Worm (Caenorhabditis elegans) whole organism, young adult: ENCODE results near the gene chil-4.

ENCODE experiments used
- B0261.1 ChIP-seq: sonication (generic microtip); optimal IDR thresholded peaks from 2 replicates; lab custom pipeline; 2016; ENCODE audit warnings: mild to moderate bottlenecking, missing genetic modification characterization, moderate library complexity, missing compliant biosample characterization
- C06A6.2 ChIP-seq: fragments of 200-800 bp; sonication (Bioruptor generic); conservative IDR thresholded peaks from 2 replicates; pipeline ENCODE4 v1.3.6; 2022; ENCODE audit warnings: missing genetic modification characterization, missing compliant biosample characterization
- C17E4.6 ChIP-seq: fragments of 200-800 bp; sonication (Bioruptor generic); IDR thresholded peaks from 2 replicates; pipeline ENCODE4 v1.3.6; 2022; ENCODE audit warnings: missing genetic modification reagents, missing genetic modification characterization, missing compliant biosample characterization
- F22D6.2 ChIP-seq: sonication (generic microtip); optimal IDR thresholded peaks from 2 replicates; lab custom pipeline; 2016; ENCODE audit warnings: mild to moderate bottlenecking, missing genetic modification characterization, missing compliant biosample characterization
- F33H1.4 ChIP-seq: fragments of 200-800 bp; sonication (Bioruptor generic); IDR thresholded peaks from 2 replicates; pipeline ENCODE4 v1.3.6; 2022; ENCODE audit warnings: missing genetic modification reagents, missing genetic modification characterization, missing compliant biosample characterization
- F55B11.4 ChIP-seq: sonication (generic microtip); optimal IDR thresholded peaks from 2 replicates; lab custom pipeline; 2016; ENCODE audit warnings: missing compliant biosample characterization, missing genetic modification characterization, borderline replicate concordance; ENCODE audit not compliant: insufficient read depth
- F57C9.4 ChIP-seq: sonication (generic microtip); optimal IDR thresholded peaks from 2 replicates; lab custom pipeline; 2017; ENCODE audit warnings: mild to moderate bottlenecking, missing genetic modification characterization, missing compliant biosample characterization
- Y53F4B.3 ChIP-seq: fragments of 200-800 bp; sonication (Bioruptor generic); IDR thresholded peaks from 2 replicates; pipeline ENCODE4 v1.3.6; 2022; ENCODE audit warnings: missing genetic modification reagents, missing genetic modification characterization, missing compliant biosample characterization
- Y53G8AR.9 ChIP-seq: fragments of 200-800 bp; sonication (Bioruptor generic); conservative IDR thresholded peaks from 2 replicates; pipeline ENCODE4 v1.3.6; 2022; ENCODE audit warnings: missing genetic modification reagents, missing genetic modification characterization, missing compliant biosample characterization
- Y95B8A.8 ChIP-seq: fragments of 200-800 bp; sonication (Bioruptor generic); IDR thresholded peaks from 2 replicates; pipeline ENCODE4 v1.3.6; 2022; ENCODE audit warnings: missing genetic modification reagents, missing genetic modification characterization, missing compliant biosample characterization
- ZK185.1 ChIP-seq: sonication (generic microtip); optimal IDR thresholded peaks from 2 replicates; lab custom pipeline; 2016; ENCODE audit warnings: mild to moderate bottlenecking, missing genetic modification characterization, missing compliant biosample characterization; ENCODE audit not compliant: poor library complexity, severe bottlenecking
- aptf-3 ChIP-seq: fragments of 200-800 bp; sonication (Bioruptor generic); IDR thresholded peaks from 2 replicates; pipeline ENCODE4 v1.3.6; 2022; ENCODE audit warnings: missing genetic modification characterization, missing compliant biosample characterization
- bed-1 ChIP-seq: fragments of 200-800 bp; sonication (Bioruptor generic); IDR thresholded peaks from 2 replicates; pipeline ENCODE4 v1.3.6; 2022; ENCODE audit warnings: missing genetic modification reagents, missing genetic modification characterization, missing compliant biosample characterization
- cebp-2 ChIP-seq: fragments of 200-800 bp; sonication (Bioruptor generic); IDR thresholded peaks from 2 replicates; pipeline ENCODE4 v1.3.6; 2022; ENCODE audit warnings: missing genetic modification characterization, missing compliant biosample characterization
- chd-7 ChIP-seq: sonication (generic microtip); optimal IDR thresholded peaks from 2 replicates; lab custom pipeline; 2016; ENCODE audit warnings: mild to moderate bottlenecking, missing genetic modification characterization, moderate library complexity, missing compliant biosample characterization
- dox-1 ChIP-seq: fragments of 200-800 bp; sonication (Bioruptor generic); IDR thresholded peaks from 2 replicates; pipeline ENCODE4 v1.3.6; 2022; ENCODE audit warnings: missing genetic modification reagents, missing genetic modification characterization, missing compliant biosample characterization
- egl-44 ChIP-seq: fragments of 200-800 bp; sonication (Bioruptor generic); IDR thresholded peaks from 2 replicates; pipeline ENCODE4 v1.3.6; 2022; ENCODE audit warnings: missing genetic modification reagents, missing genetic modification characterization, missing compliant biosample characterization
- ekl-4 ChIP-seq: fragments of 200-800 bp; sonication (Bioruptor generic); IDR thresholded peaks from 2 replicates; pipeline ENCODE4 v1.3.6; 2022; ENCODE audit warnings: missing genetic modification reagents, missing genetic modification characterization, missing compliant biosample characterization
- hlh-12 ChIP-seq: sonication (generic microtip); optimal IDR thresholded peaks from 2 replicates; lab custom pipeline; 2016; ENCODE audit warnings: missing genetic modification characterization, missing compliant biosample characterization
- hsf-1 ChIP-seq: fragments of 200-800 bp; sonication (Bioruptor generic); IDR thresholded peaks from 2 replicates; pipeline ENCODE4 v1.3.6; 2022; ENCODE audit warnings: missing genetic modification reagents, missing genetic modification characterization, missing compliant biosample characterization
- let-526 ChIP-seq: fragments of 200-800 bp; sonication (Bioruptor generic); IDR thresholded peaks from 2 replicates; pipeline ENCODE4 v1.3.6; 2022; ENCODE audit warnings: missing genetic modification reagents, missing genetic modification characterization, missing compliant biosample characterization
- let-607 ChIP-seq, 2 experiments: fragments of 200-800 bp in 1 of 2; sonication (Bioruptor generic) in 1 of 2; sonication (generic microtip) in 1 of 2; optimal IDR thresholded peaks; 2 replicates each; lab custom pipeline; 2016 to 2018; ENCODE audit warnings: mild to moderate bottlenecking in 2 of 2, missing compliant biosample characterization in 2 of 2, missing genetic modification characterization in 2 of 2, moderate library complexity in 2 of 2, missing genotype in 1 of 2
- lin-35 ChIP-seq, 3 experiments: fragments of 150-350 bp in 2 of 3; sonication (generic microtip) in 1 of 3; optimal IDR thresholded peaks; 2 replicates each; lab custom pipeline; 2014 to 2018; ENCODE audit warnings: missing biosample characterization in 3 of 3, missing genetic modification characterization in 3 of 3, missing genetic modification reagents in 3 of 3
- lin-40 ChIP-seq: sonication (generic microtip); optimal IDR thresholded peaks from 2 replicates; lab custom pipeline; 2016; ENCODE audit warnings: missing genetic modification characterization, mild to moderate bottlenecking, missing compliant biosample characterization, missing genotype, missing genetic modification reagents
- lin-54 ChIP-seq: fragments of 200-800 bp; sonication (Bioruptor generic); optimal IDR thresholded peaks from 2 replicates; lab custom pipeline; 2018; ENCODE audit warnings: mild to moderate bottlenecking, missing genetic modification characterization, missing compliant biosample characterization
- lsl-1 ChIP-seq: fragments of 200-800 bp; sonication (Bioruptor generic); optimal IDR thresholded peaks from 2 replicates; lab custom pipeline; 2018; ENCODE audit warnings: mild to moderate bottlenecking, missing genetic modification characterization, moderate library complexity, missing compliant biosample characterization
- madf-10 ChIP-seq: sonication (generic microtip); optimal IDR thresholded peaks from 2 replicates; lab custom pipeline; 2016; ENCODE audit warnings: mild to moderate bottlenecking, missing genetic modification characterization, missing compliant biosample characterization
- madf-6 ChIP-seq: fragments of 200-800 bp; sonication (Bioruptor generic); IDR thresholded peaks from 2 replicates; pipeline ENCODE4 v1.3.6; 2022; ENCODE audit warnings: missing genetic modification reagents, missing genetic modification characterization, missing compliant biosample characterization
- madf-8 ChIP-seq: fragments of 200-800 bp; sonication (Bioruptor generic); conservative IDR thresholded peaks from 2 replicates; pipeline ENCODE4 v1.3.6; 2022; ENCODE audit warnings: missing genetic modification reagents, missing genetic modification characterization, missing compliant biosample characterization
- mes-4 ChIP-seq: sonication (generic microtip); optimal IDR thresholded peaks from 2 replicates; lab custom pipeline; 2016; ENCODE audit warnings: missing genotype, missing genetic modification characterization, missing compliant biosample characterization
- mxl-1 ChIP-seq: sonication (generic microtip); optimal IDR thresholded peaks from 2 replicates; lab custom pipeline; 2016; ENCODE audit warnings: missing genetic modification characterization, missing compliant biosample characterization
- nhr-179 ChIP-seq: sonication (generic microtip); optimal IDR thresholded peaks from 2 replicates; lab custom pipeline; 2016; ENCODE audit warnings: mild to moderate bottlenecking, missing genetic modification characterization, missing compliant biosample characterization
- pbrm-1 ChIP-seq: fragments of 200-800 bp; sonication (Bioruptor generic); IDR thresholded peaks from 2 replicates; pipeline ENCODE4 v1.3.6; 2022; ENCODE audit warnings: missing genetic modification reagents, missing genetic modification characterization, missing compliant biosample characterization
- rcor-1 ChIP-seq: fragments of 200-800 bp; sonication (Bioruptor generic); IDR thresholded peaks from 2 replicates; pipeline ENCODE4 v1.3.6; 2022; ENCODE audit warnings: missing genetic modification reagents, missing genetic modification characterization, missing compliant biosample characterization
- somi-1 ChIP-seq: fragments of 200-800 bp; sonication (Bioruptor generic); optimal IDR thresholded peaks from 2 replicates; lab custom pipeline; 2018; ENCODE audit warnings: mild to moderate bottlenecking, missing genetic modification characterization, missing compliant biosample characterization
- tbp1 ChIP-seq: fragments of 200-800 bp; sonication (Bioruptor generic); optimal IDR thresholded peaks from 2 replicates; lab custom pipeline; 2018; ENCODE audit warnings: mild to moderate bottlenecking, missing genetic modification characterization, missing compliant biosample characterization
- unc-62 ChIP-seq: fragments of 150-350 bp; optimal IDR thresholded peaks from 2 replicates; lab custom pipeline; 2014; ENCODE audit warnings: missing biosample characterization, missing genetic modification reagents, missing genetic modification characterization
- ztf-28 ChIP-seq: fragments of 200-800 bp; sonication (Bioruptor generic); IDR thresholded peaks from 2 replicates; pipeline ENCODE4 v1.3.6; 2022; ENCODE audit warnings: missing genetic modification reagents, missing genetic modification characterization, missing compliant biosample characterization

Gene chil-4

ce11 chrII:9861394-9861793 lies 5.9 kb upstream of the chil-4 start, which contains the start of gene chil-3:
Gene chil-3, minus strand, starts transcription at chrII:9861494.
- TF ChIP-seq let-607 (tag; optimal IDR thresholded peaks at IDR 0.05; lab: Kevin White, UChicago), result no peak
- no peak for TF ChIP-seq F33H1.4 (GFP tag; lab: Robert Waterston, UW)
- TF ChIP-seq dox-1 (GFP tag; lab: Robert Waterston, UW), result no peak
- no peak for TF ChIP-seq madf-8 (GFP tag; lab: Robert Waterston, UW)
- no peak for TF ChIP-seq mxl-1 (tag; lab: Kevin White, UChicago)
- no peak for TF ChIP-seq lin-54 (GFP tag; lab: Kevin White, UChicago)
- no peak for TF ChIP-seq Y53G8AR.9 (GFP tag; lab: Robert Waterston, UW)
- no peak for TF ChIP-seq ZK185.1 (tag; lab: Kevin White, UChicago)
- TF ChIP-seq unc-62, result no peak
- TF ChIP-seq somi-1, result no peak
- TF ChIP-seq rcor-1 (GFP tag; lab: Robert Waterston, UW), result no peak
- TF ChIP-seq Y53F4B.3 (GFP tag; lab: Robert Waterston, UW), result no peak
- no peak for TF ChIP-seq F22D6.2
- TF ChIP-seq let-526, result no peak
- TF ChIP-seq cebp-2 (GFP tag; lab: Robert Waterston, UW), result no peak

ce11 chrII:9859575-9859974 lies 4.1 kb upstream of the chil-4 start, which contains the start of gene chil-5:
Gene chil-5, minus strand, starts transcription at chrII:9859675.
- TF ChIP-seq pbrm-1 (GFP tag; lab: Robert Waterston, UW), result no peak
- no peak for TF ChIP-seq madf-10
- no peak for TF ChIP-seq tbp1 (GFP tag; lab: Kevin White, UChicago)
- no peak for TF ChIP-seq lsl-1 (GFP tag; lab: Kevin White, UChicago)
- no peak for TF ChIP-seq nhr-179 (tag; lab: Kevin White, UChicago)
- TF ChIP-seq F57C9.4, result no peak
- no peak for TF ChIP-seq C17E4.6 (GFP tag; lab: Robert Waterston, UW)
- no peak for TF ChIP-seq mes-4 (tag; lab: Kevin White, UChicago)
- TF ChIP-seq C06A6.2, result no peak
- no peak for TF ChIP-seq ekl-4

- no peak for TF ChIP-seq lin-40 (tag; lab: Kevin White, UChicago)
Observed at ce11 chrII:9857791-9858190, 2.3 kb upstream of the chil-4 start, which contains the start of gene chil-6. Gene chil-6, minus strand, starts transcription at chrII:9857891.

- TF ChIP-seq cebp-2 (GFP tag; lab: Robert Waterston, UW) (no peak), madf-6 (GFP tag; lab: Robert Waterston, UW) (no peak), chd-7 (tag; lab: Kevin White, UChicago) (no peak), B0261.1 (no peak), F55B11.4 (tag; lab: Kevin White, UChicago) (no peak), Y95B8A.8 (GFP tag; lab: Robert Waterston, UW) (no peak), ztf-28 (GFP tag; lab: Robert Waterston, UW) (no peak), lin-54 (GFP tag; lab: Kevin White, UChicago) (no peak), hlh-12 (tag; lab: Kevin White, UChicago) (no peak), lin-35 (GFP tag; optimal IDR thresholded peaks at IDR 0.05; lab: Kevin White, UChicago) (no peak), bed-1 (GFP tag; lab: Robert Waterston, UW) (no peak), hsf-1 (GFP tag; lab: Robert Waterston, UW) (no peak), aptf-3 (GFP tag; lab: Robert Waterston, UW) (no peak), egl-44 (GFP tag; lab: Robert Waterston, UW) (no peak)
Observed at ce11 chrII:9850945-9851344, 4.6 kb downstream of the chil-4 start, which contains the start of gene ZK938.10. Gene ZK938.10, minus strand, starts transcription at chrII:9851045.
